Comparison of ENCODE assay signal across 4 worm cellular contexts in the genomic region with DNA sequence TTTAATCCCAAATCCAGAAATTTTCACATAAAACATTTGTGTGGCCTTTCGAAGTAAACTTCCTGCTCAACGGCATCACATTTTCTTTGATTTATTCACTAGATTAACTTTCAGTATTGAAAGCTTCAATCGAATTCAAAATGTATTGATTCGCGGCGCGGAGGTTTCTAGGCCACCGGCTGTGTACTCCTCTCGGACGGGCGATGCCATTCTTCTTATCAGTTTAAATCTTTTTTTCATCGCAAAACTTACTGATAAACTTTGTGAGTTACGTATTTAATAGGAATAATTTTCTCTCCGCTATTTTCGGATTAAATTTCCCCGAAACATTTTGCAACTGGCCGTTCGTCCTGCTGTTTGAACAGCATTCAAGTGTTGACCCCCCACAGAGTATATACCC.
TF ChIP-seq lines count a peak whose summit lies in the region.

No protein-coding gene starts in this region.

TF ChIP-seq in whole organism, L2 larva, 48 proteins besides CTCF, POLR2A, EP300 and RAD21 (continues in another document):
- no peak for TF ChIP-seq snpc-4 (tag; optimal IDR thresholded peaks at IDR 0.05; lab: Kevin White, UChicago)
- peak; percentile 27 for TF ChIP-seq lin-11 (tag; optimal IDR thresholded peaks at IDR 0.05; lab: Kevin White, UChicago)
- no peak for TF ChIP-seq unc-39 (tag; optimal IDR thresholded peaks at IDR 0.05; lab: Kevin White, UChicago)
- TF ChIP-seq nhr-237 (tag; optimal IDR thresholded peaks at IDR 0.05; lab: Kevin White, UChicago), result no peak
- peak; percentile 87 for TF ChIP-seq fos-1 (tag; optimal IDR thresholded peaks at IDR 0.05; lab: Kevin White, UChicago)
- peak; percentile 84 for TF ChIP-seq sma-3 (GFP tag; optimal IDR thresholded peaks at IDR 0.05; lab: Kevin White, UChicago)
- peak; percentile 74 for TF ChIP-seq sem-4 (tag; optimal IDR thresholded peaks at IDR 0.05; lab: Kevin White, UChicago)
- TF ChIP-seq nhr-129 (tag; optimal IDR thresholded peaks at IDR 0.05; lab: Kevin White, UChicago), result peak; percentile 15
- TF ChIP-seq nhr-21 (tag; optimal IDR thresholded peaks at IDR 0.05; lab: Kevin White, UChicago), result peak; percentile 31
- peak; percentile 18 for TF ChIP-seq skn-1 (tag; optimal IDR thresholded peaks at IDR 0.05; lab: Kevin White, UChicago)
- peak; percentile 71 for TF ChIP-seq F13H6.1 (tag; optimal IDR thresholded peaks at IDR 0.05; lab: Kevin White, UChicago)
- TF ChIP-seq blmp-1 (tag; optimal IDR thresholded peaks at IDR 0.05; lab: Kevin White, UChicago; ENCODE audit: insufficient read depth), result peak; percentile 28
- peak; percentile 90 for TF ChIP-seq gmeb-1 (tag; optimal IDR thresholded peaks at IDR 0.05; lab: Kevin White, UChicago)
- peak; percentile 61 for TF ChIP-seq unc-55 (GFP tag; optimal IDR thresholded peaks at IDR 0.05; lab: Kevin White, UChicago)
- TF ChIP-seq lsy-2 (tag; optimal IDR thresholded peaks at IDR 0.05; lab: Kevin White, UChicago), result peak; percentile 34 to 80
- peak; percentile 68 for TF ChIP-seq C34F6.9 (tag; optimal IDR thresholded peaks at IDR 0.05; lab: Kevin White, UChicago)
- peak; percentile 66 for TF ChIP-seq crh-2 (tag; optimal IDR thresholded peaks at IDR 0.05; lab: Kevin White, UChicago)
- peak; percentile 59 for TF ChIP-seq ztf-4 (tag; optimal IDR thresholded peaks at IDR 0.05; lab: Kevin White, UChicago)
- TF ChIP-seq sma-9 (GFP tag; optimal IDR thresholded peaks at IDR 0.05; lab: Kevin White, UChicago), result peak; percentile 93
- no peak for TF ChIP-seq sma-9 (tag; optimal IDR thresholded peaks at IDR 0.05; lab: Kevin White, UChicago)
- no peak for TF ChIP-seq ztf-11 (tag; optimal IDR thresholded peaks at IDR 0.05; lab: Kevin White, UChicago)
- TF ChIP-seq mab-5 (tag; optimal IDR thresholded peaks at IDR 0.05; lab: Kevin White, UChicago), result no peak

TF ChIP-seq in whole organism, L4 larva, 104 proteins besides CTCF, POLR2A, EP300 and RAD21 (continues in another document):
- TF ChIP-seq unc-39 (tag; optimal IDR thresholded peaks at IDR 0.05; lab: Kevin White, UChicago) (no peak), zip-11 (GFP tag; IDR thresholded peaks at IDR 0.05; lab: Robert Waterston, UW) (no peak), ztf-11 (tag; optimal IDR thresholded peaks at IDR 0.05; lab: Kevin White, UChicago) (no peak), nhr-10 (tag; optimal IDR thresholded peaks at IDR 0.05; lab: Kevin White, UChicago) (no peak), saeg-2 (GFP tag; IDR thresholded peaks at IDR 0.05; lab: Robert Waterston, UW) (no peak), nhr-6 (tag; optimal IDR thresholded peaks at IDR 0.05; lab: Kevin White, UChicago) (peak; percentile 11), D1046.2 (GFP tag; IDR thresholded peaks at IDR 0.05; lab: Robert Waterston, UW) (no peak), ceh-32 (tag; optimal IDR thresholded peaks at IDR 0.05; lab: Kevin White, UChicago; ENCODE audit: poor library complexity) (no peak), egl-43 (GFP tag; IDR thresholded peaks at IDR 0.05; lab: Robert Waterston, UW) (no peak), nhr-77 (tag; optimal IDR thresholded peaks at IDR 0.05; lab: Kevin White, UChicago) (peak; percentile 48), snpc-4 (tag; optimal IDR thresholded peaks at IDR 0.05; lab: Kevin White, UChicago) (no peak), gei-8 (GFP tag; optimal IDR thresholded peaks at IDR 0.05; lab: Kevin White, UChicago) (no peak), zag-1 (tag; optimal IDR thresholded peaks at IDR 0.05; lab: Kevin White, UChicago) (no peak), lin-39 (tag; optimal IDR thresholded peaks at IDR 0.05; lab: Kevin White, UChicago) (no peak), F44E2.7 (GFP tag; IDR thresholded peaks at IDR 0.05; lab: Robert Waterston, UW) (no peak), daf-8 (GFP tag; IDR thresholded peaks at IDR 0.05; lab: Robert Waterston, UW) (no peak), mes-2 (tag; optimal IDR thresholded peaks at IDR 0.05; lab: Kevin White, UChicago; ENCODE audit: poor library complexity, severe bottlenecking) (peak; percentile 98), mep-1 (tag; optimal IDR thresholded peaks at IDR 0.05; lab: Kevin White, UChicago) (peak; percentile 58), nhr-42 (GFP tag; IDR thresholded peaks at IDR 0.05; lab: Robert Waterston, UW) (no peak), ceh-62 (tag; optimal IDR thresholded peaks at IDR 0.05; lab: Kevin White, UChicago) (no peak), Y105C5A.15 (GFP tag; IDR thresholded peaks at IDR 0.05; lab: Robert Waterston, UW) (no peak), skn-1 (tag; optimal IDR thresholded peaks at IDR 0.05; lab: Kevin White, UChicago) (no peak), php-3 (GFP tag; IDR thresholded peaks at IDR 0.05; lab: Robert Waterston, UW) (no peak), F26F4.8 (GFP tag; conservative IDR thresholded peaks at IDR 0.05; lab: Robert Waterston, UW) (no peak)

TF ChIP-seq in whole organism, late embryonic, 69 proteins besides CTCF, POLR2A, EP300 and RAD21:
- peak; percentile 48 for TF ChIP-seq mec-3 (tag; optimal IDR thresholded peaks at IDR 0.05; lab: Kevin White, UChicago; ENCODE audit: borderline replicate concordance)
- TF ChIP-seq sdc-2 (tag; optimal IDR thresholded peaks at IDR 0.05; lab: Kevin White, UChicago), result peak; percentile 16
- no peak for TF ChIP-seq eyg-1 (tag; optimal IDR thresholded peaks at IDR 0.05; lab: Kevin White, UChicago)
- peak; percentile 47 for TF ChIP-seq ceh-48 (tag; optimal IDR thresholded peaks at IDR 0.05; lab: Kevin White, UChicago)
- no peak for TF ChIP-seq nfya-1 (tag; optimal IDR thresholded peaks at IDR 0.05; lab: Kevin White, UChicago)
- peak; percentile 8 for TF ChIP-seq tbx-2 (tag; optimal IDR thresholded peaks at IDR 0.05; lab: Kevin White, UChicago)
- peak; percentile 72 for TF ChIP-seq ref-2 (tag; optimal IDR thresholded peaks at IDR 0.05; lab: Kevin White, UChicago)
- TF ChIP-seq ets-4 (tag; optimal IDR thresholded peaks at IDR 0.05; lab: Kevin White, UChicago), result peak; percentile 94
- peak; percentile 23 for TF ChIP-seq ceh-14 (tag; optimal IDR thresholded peaks at IDR 0.05; lab: Kevin White, UChicago)
- TF ChIP-seq pqm-1 (tag; optimal IDR thresholded peaks at IDR 0.05; lab: Kevin White, UChicago), result peak; percentile 61
- no peak for TF ChIP-seq dve-1 (tag; optimal IDR thresholded peaks at IDR 0.05; lab: Kevin White, UChicago)
- peak; percentile 87 for TF ChIP-seq elt-2 (tag; optimal IDR thresholded peaks at IDR 0.05; lab: Kevin White, UChicago)
- TF ChIP-seq rnt-1 (tag; optimal IDR thresholded peaks at IDR 0.05; lab: Kevin White, UChicago), result no peak
- TF ChIP-seq ceh-9 (tag; optimal IDR thresholded peaks at IDR 0.05; lab: Kevin White, UChicago), result no peak
- TF ChIP-seq ceh-31 (tag; optimal IDR thresholded peaks at IDR 0.05; lab: Kevin White, UChicago), result peak; percentile 60
- peak; percentile 4 for TF ChIP-seq hlh-8 (tag; optimal IDR thresholded peaks at IDR 0.05; lab: Kevin White, UChicago)
- TF ChIP-seq tbx-7 (tag; optimal IDR thresholded peaks at IDR 0.05; lab: Kevin White, UChicago), result no peak
- peak; percentile 22 for TF ChIP-seq pha-2 (tag; optimal IDR thresholded peaks at IDR 0.05; lab: Kevin White, UChicago)
- peak; percentile 1 for TF ChIP-seq zip-5 (tag; optimal IDR thresholded peaks at IDR 0.05; lab: Kevin White, UChicago)
- peak; percentile 85 for TF ChIP-seq C08G9.2 (tag; optimal IDR thresholded peaks at IDR 0.05; lab: Kevin White, UChicago)
- TF ChIP-seq unc-42 (tag; optimal IDR thresholded peaks at IDR 0.05; lab: Kevin White, UChicago), result peak; percentile 10
- no peak for TF ChIP-seq ttx-3 (tag; optimal IDR thresholded peaks at IDR 0.05; lab: Kevin White, UChicago)

TF ChIP-seq in whole organism, mixed stage, embryonic, 35 proteins besides CTCF, POLR2A, EP300 and RAD21:
- TF ChIP-seq ces-1 (GFP tag; optimal IDR thresholded peaks at IDR 0.05; lab: Kevin White, UChicago) (peak; percentile 38), tbx-8 (GFP tag; optimal IDR thresholded peaks at IDR 0.05; lab: Kevin White, UChicago) (no peak), mep-1 (tag; optimal IDR thresholded peaks at IDR 0.05; lab: Kevin White, UChicago) (peak; percentile 24)
TF ChIP-seq in whole organism, mixed stage, embryonic: peak in this region for 2.
